Worm (Caenorhabditis elegans) whole organism, young adult: Measurements from ENCODE around the gene npr-17.
"Not testable (repeated sequence)": the region's sequence is repeated elsewhere in the genome, so short reads cannot be mapped to it uniquely, and the experiment has no call there.

Experiments
- B0261.1 ChIP-seq: sonication (generic microtip); optimal IDR thresholded peaks from 2 replicates; lab custom pipeline; 2016; ENCODE audit warnings: mild to moderate bottlenecking, missing genetic modification characterization, moderate library complexity, missing compliant biosample characterization
- F22D6.2 ChIP-seq: sonication (generic microtip); optimal IDR thresholded peaks from 2 replicates; lab custom pipeline; 2016; ENCODE audit warnings: mild to moderate bottlenecking, missing genetic modification characterization, missing compliant biosample characterization
- attf-6 ChIP-seq: fragments of 200-800 bp; sonication (Bioruptor generic); IDR thresholded peaks from 2 replicates; pipeline ENCODE4 v1.3.6; 2022; ENCODE audit warnings: missing genetic modification reagents, missing genetic modification characterization, missing compliant biosample characterization
- bed-2 ChIP-seq: fragments of 200-800 bp; sonication (Bioruptor generic); IDR thresholded peaks from 2 replicates; pipeline ENCODE4 v1.3.6; 2022; ENCODE audit warnings: missing genetic modification reagents, missing genetic modification characterization, missing compliant biosample characterization
- dox-1 ChIP-seq: fragments of 200-800 bp; sonication (Bioruptor generic); IDR thresholded peaks from 2 replicates; pipeline ENCODE4 v1.3.6; 2022; ENCODE audit warnings: missing genetic modification reagents, missing genetic modification characterization, missing compliant biosample characterization
- dpl-1 ChIP-seq: fragments of 150-350 bp; optimal IDR thresholded peaks from 2 replicates; lab custom pipeline; 2014; ENCODE audit warnings: missing biosample characterization, missing genetic modification reagents, missing genetic modification characterization
- efl-1 ChIP-seq: fragments of 150-350 bp; optimal IDR thresholded peaks from 2 replicates; lab custom pipeline; 2014; ENCODE audit warnings: missing biosample characterization, missing genetic modification reagents, missing genetic modification characterization
- egrh-3 ChIP-seq: fragments of 200-800 bp; sonication (Bioruptor generic); IDR thresholded peaks from 2 replicates; pipeline ENCODE4 v1.3.6; 2022; ENCODE audit warnings: missing genetic modification reagents, missing genetic modification characterization, missing compliant biosample characterization
- ets-4 ChIP-seq: fragments of 200-800 bp; sonication (Bioruptor generic); optimal IDR thresholded peaks from 2 replicates; lab custom pipeline; 2018; ENCODE audit warnings: mild to moderate bottlenecking, missing genetic modification characterization, missing compliant biosample characterization
- him-1 ChIP-seq: sonication (generic microtip); optimal IDR thresholded peaks from 2 replicates; lab custom pipeline; 2016; ENCODE audit warnings: missing genotype, missing genetic modification reagents, missing genetic modification characterization, missing compliant biosample characterization
- hmg-1.2 ChIP-seq: fragments of 200-800 bp; sonication (Bioruptor generic); IDR thresholded peaks from 2 replicates; pipeline ENCODE4 v1.3.6; 2022; ENCODE audit warnings: missing genetic modification reagents, missing genetic modification characterization, missing compliant biosample characterization
- hmg-20 ChIP-seq: fragments of 200-800 bp; sonication (Bioruptor generic); IDR thresholded peaks from 2 replicates; pipeline ENCODE4 v1.3.6; 2022; ENCODE audit warnings: missing genetic modification reagents, missing genetic modification characterization, missing compliant biosample characterization
- hrde-1 ChIP-seq: sonication (generic microtip); optimal IDR thresholded peaks from 2 replicates; lab custom pipeline; 2016; ENCODE audit warnings: missing genetic modification characterization, mild to moderate bottlenecking, missing compliant biosample characterization, moderate library complexity, missing genotype, missing genetic modification reagents, borderline replicate concordance
- lin-26 ChIP-seq: fragments of 200-800 bp; sonication (Bioruptor generic); IDR thresholded peaks from 2 replicates; pipeline ENCODE4 v1.3.6; 2022; ENCODE audit warnings: missing genetic modification reagents, missing genetic modification characterization, missing compliant biosample characterization
- madf-6 ChIP-seq: fragments of 200-800 bp; sonication (Bioruptor generic); IDR thresholded peaks from 2 replicates; pipeline ENCODE4 v1.3.6; 2022; ENCODE audit warnings: missing genetic modification reagents, missing genetic modification characterization, missing compliant biosample characterization
- madf-8 ChIP-seq: fragments of 200-800 bp; sonication (Bioruptor generic); conservative IDR thresholded peaks from 2 replicates; pipeline ENCODE4 v1.3.6; 2022; ENCODE audit warnings: missing genetic modification reagents, missing genetic modification characterization, missing compliant biosample characterization
- mes-4 ChIP-seq: sonication (generic microtip); optimal IDR thresholded peaks from 2 replicates; lab custom pipeline; 2016; ENCODE audit warnings: missing genotype, missing genetic modification characterization, missing compliant biosample characterization
- nfya-2 ChIP-seq: fragments of 200-800 bp; sonication (Bioruptor generic); IDR thresholded peaks from 2 replicates; pipeline ENCODE4 v1.3.6; 2022; ENCODE audit warnings: missing genetic modification reagents, missing genetic modification characterization, missing compliant biosample characterization
- nhr-27 ChIP-seq: fragments of 200-800 bp; sonication (Bioruptor generic); optimal IDR thresholded peaks from 2 replicates; lab custom pipeline; 2018; ENCODE audit warnings: mild to moderate bottlenecking, missing genetic modification characterization, moderate library complexity, missing compliant biosample characterization
- nhr-80 ChIP-seq: sonication (generic microtip); optimal IDR thresholded peaks from 2 replicates; lab custom pipeline; 2016; ENCODE audit warnings: missing genetic modification characterization, missing compliant biosample characterization
- pha-4 ChIP-seq: fragments of 150-350 bp; sonication (generic microtip); optimal IDR thresholded peaks from 2 replicates; lab custom pipeline; 2014; ENCODE audit warnings: missing biosample characterization, missing genetic modification reagents, missing genetic modification characterization
- rpc-1 ChIP-seq, 2 experiments: fragments of 150-350 bp in 1 of 2; sonication (generic microtip) in 1 of 2; optimal IDR thresholded peaks; 2 replicates each; lab custom pipeline; 2014 to 2018; ENCODE audit warnings: missing biosample characterization in 1 of 2, missing genetic modification characterization in 1 of 2, missing genetic modification reagents in 1 of 2, missing genotype in 1 of 2
- tbp1 ChIP-seq: fragments of 200-800 bp; sonication (Bioruptor generic); optimal IDR thresholded peaks from 2 replicates; lab custom pipeline; 2018; ENCODE audit warnings: mild to moderate bottlenecking, missing genetic modification characterization, missing compliant biosample characterization
- tlf-1 ChIP-seq: fragments of 200-800 bp; sonication (Bioruptor generic); optimal IDR thresholded peaks from 2 replicates; lab custom pipeline; 2018; ENCODE audit warnings: mild to moderate bottlenecking, missing genetic modification characterization, missing compliant biosample characterization
- zfh-2 ChIP-seq: fragments of 200-800 bp; sonication (Bioruptor generic); conservative IDR thresholded peaks from 2 replicates; pipeline ENCODE4 v1.3.6; 2022; ENCODE audit warnings: missing genetic modification reagents, missing genetic modification characterization, missing compliant biosample characterization
- ztf-18 ChIP-seq: sonication (generic microtip); optimal IDR thresholded peaks from 2 replicates; lab custom pipeline; 2016; ENCODE audit warnings: missing genotype, mild to moderate bottlenecking, missing genetic modification characterization, missing compliant biosample characterization
- ztf-26 ChIP-seq: sonication (generic microtip); optimal IDR thresholded peaks from 2 replicates; lab custom pipeline; 2017; ENCODE audit warnings: missing genetic modification characterization, missing compliant biosample characterization
- ztf-3 ChIP-seq: fragments of 200-800 bp; sonication (Bioruptor generic); optimal IDR thresholded peaks from 2 replicates; lab custom pipeline; 2018; ENCODE audit warnings: mild to moderate bottlenecking, missing genetic modification characterization, missing compliant biosample characterization

The npr-17 gene

ce11 chrIII:7972061-7972460 is 24.2 kb downstream of the npr-17 start, which contains the start of gene F54H12.5 (continued):
- TF ChIP-seq him-1 (tag; lab: Kevin White, UChicago) (no peak), hrde-1 (tag; lab: Kevin White, UChicago) (peak; percentile 31), madf-6 (GFP tag; lab: Robert Waterston, UW) (peak; percentile 39; the same call in 1 of the 2 replicates), mes-4 (tag; lab: Kevin White, UChicago) (no peak), ztf-26 (no peak), hmg-20 (GFP tag; lab: Robert Waterston, UW) (no peak)

ce11 chrIII:7969121-7969520 is 27.1 kb downstream of the npr-17 start, which contains the start of the genes F54H12.8 and F54H12.7:
Gene F54H12.8 (minus strand): TSS chrIII:7969221.
Gene F54H12.7 (plus strand): TSS chrIII:7969349.
- TF ChIP-seq F22D6.2 (tag; lab: Kevin White, UChicago) (no peak), nfya-2 (GFP tag; lab: Robert Waterston, UW) (no peak), madf-6 (GFP tag; lab: Robert Waterston, UW) (no peak), egrh-3 (GFP tag; lab: Robert Waterston, UW) (no peak), efl-1 (no peak), nhr-27 (no peak), nhr-80 (tag; lab: Kevin White, UChicago) (no peak), hmg-20 (GFP tag; lab: Robert Waterston, UW) (no peak), bed-2 (GFP tag; lab: Robert Waterston, UW) (no peak), tlf-1 (GFP tag; lab: Kevin White, UChicago) (no peak), ets-4 (GFP tag; lab: Kevin White, UChicago) (no peak), attf-6 (GFP tag; lab: Robert Waterston, UW) (no peak), ztf-3 (no peak)
- TF ChIP-seq, all 124 proteins: peak for 0

DNA sequence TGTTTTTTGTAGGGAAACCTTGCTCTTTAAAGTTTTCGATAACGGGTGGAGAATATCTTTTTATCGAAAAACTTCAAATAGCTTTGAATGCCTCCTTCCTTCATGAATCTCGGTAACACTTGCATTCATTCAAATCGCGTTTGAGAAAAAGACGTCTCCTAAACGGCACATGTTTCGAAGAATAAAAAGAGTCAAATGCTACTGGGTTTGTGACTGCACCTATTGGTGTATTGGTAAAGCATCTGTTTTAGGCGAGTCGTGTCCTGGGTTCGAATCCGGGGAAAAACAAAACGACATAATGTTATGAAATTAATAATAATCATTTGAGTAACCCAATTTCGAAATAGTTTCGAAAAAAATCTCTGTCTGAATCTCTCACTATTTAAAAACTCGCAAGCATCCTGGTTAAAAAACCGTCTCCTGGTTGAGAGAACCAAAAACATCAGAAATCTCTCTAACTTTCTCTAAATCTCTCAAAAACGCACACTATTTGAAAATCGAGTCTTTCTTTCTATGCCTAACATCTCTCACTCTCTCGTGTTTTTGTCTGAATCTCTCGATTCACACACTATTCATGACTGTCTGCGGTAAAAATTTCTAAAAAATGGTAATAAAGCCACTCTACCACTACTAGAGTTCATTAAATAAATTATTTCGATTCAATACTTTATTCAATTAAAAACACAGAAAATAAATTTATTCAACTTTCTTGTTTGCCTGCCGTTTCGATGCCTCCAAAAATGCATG is 30.1 kb downstream of the npr-17 start:
- TF ChIP-seq B0261.1 (peak; percentile 38), rpc-1 (optimal IDR thresholded peaks at IDR 0.05; lab: Kevin White, UChicago) (peak; percentile 23), rpc-1 (tag; optimal IDR thresholded peaks at IDR 0.05; lab: Kevin White, UChicago) (peak; percentile 66), ztf-18 (tag; lab: Kevin White, UChicago) (peak; percentile 31), lin-26 (GFP tag; lab: Robert Waterston, UW) (peak; percentile 44; the same call in 1 of the 2 replicates), hmg-1.2 (GFP tag; lab: Robert Waterston, UW) (peak; percentile 57), tbp1 (peak; percentile 14), madf-6 (GFP tag; lab: Robert Waterston, UW) (peak; percentile 46; the same call in 1 of the 2 replicates)

- TF ChIP-seq pha-4 (tag; lab: Kevin White, UChicago); dpl-1; madf-8: not testable (repeated sequence)
Measured at ce11 chrIII:7964281-7964680, 32.0 kb downstream of the npr-17 start, which contains the start of gene F54H12.2. Gene F54H12.2 (plus strand): TSS chrIII:7964581.

DNA sequence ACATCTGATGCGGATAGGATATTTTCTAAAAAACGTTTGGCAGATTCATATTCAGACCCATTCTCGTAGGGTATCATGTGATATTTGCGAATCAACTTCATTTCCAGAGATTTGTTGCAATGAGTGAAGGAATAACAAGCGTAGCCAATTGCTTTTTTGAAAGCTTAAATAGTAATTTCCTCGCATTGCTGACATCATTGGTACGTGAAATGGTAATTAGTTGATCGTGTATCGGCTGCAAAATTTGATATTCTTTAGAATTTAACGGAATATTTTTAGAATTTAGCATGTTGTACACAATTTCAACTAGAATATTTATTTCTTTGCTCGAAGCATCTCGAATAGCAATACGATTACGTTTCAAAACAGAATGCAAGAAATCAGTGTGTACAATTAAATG is 33.6 kb downstream of the npr-17 start, which contains the start of gene F54H12.4:
TSS of gene F54H12.4 (minus strand) at position 101 of the 400 bp plus-strand sequence.
- not testable (repeated sequence) for TF ChIP-seq zfh-2 (GFP tag; lab: Robert Waterston, UW); dox-1 (GFP tag; lab: Robert Waterston, UW); nhr-80 (tag; lab: Kevin White, UChicago)
